Fruit fly (Drosophila melanogaster) whole organism, prepupa: Measurements from ENCODE around the gene CG1824.

Experiments used
- Blimp-1 ChIP-seq: fragments of 200-800 bp; sonication (Bioruptor generic); optimal IDR thresholded peaks from 3 replicates; lab custom pipeline; 2017; ENCODE audit warnings: missing biosample characterization, missing genetic modification characterization, mild to moderate bottlenecking, moderate library complexity, missing genetic modification reagents
- CG10631 ChIP-seq: fragments of 200-800 bp; sonication (Bioruptor generic); optimal IDR thresholded peaks from 2 replicates; lab custom pipeline; 2016; ENCODE audit warnings: missing biosample characterization, missing genetic modification characterization
- CG10669 ChIP-seq: fragments of 200-800 bp; sonication (Bioruptor generic); optimal IDR thresholded peaks from 3 replicates; lab custom pipeline; 2018; ENCODE audit warnings: missing biosample characterization, mild to moderate bottlenecking, missing genetic modification characterization, moderate library complexity
- CG11294 ChIP-seq: fragments of 200-800 bp; sonication (Bioruptor generic); IDR thresholded peaks from 2 replicates; pipeline ENCODE4 v1.3.6; 2022; ENCODE audit warnings: missing biosample characterization, missing genetic modification characterization
- CG11762 ChIP-seq: fragments of 200-800 bp; sonication (Bioruptor generic); optimal IDR thresholded peaks from 3 replicates; lab custom pipeline; 2016; ENCODE audit warnings: missing biosample characterization, missing genetic modification characterization; ENCODE audit not compliant: insufficient read depth
- CG15336 ChIP-seq: fragments of 200-800 bp; sonication (Bioruptor generic); IDR thresholded peaks from 2 replicates; pipeline ENCODE4 v1.3.6; 2022; ENCODE audit warnings: missing biosample characterization, missing genetic modification characterization
- CG1621 ChIP-seq: fragments of 200-800 bp; sonication (Bioruptor generic); optimal IDR thresholded peaks from 3 replicates; lab custom pipeline; 2018; ENCODE audit warnings: missing biosample characterization, mild to moderate bottlenecking, missing genetic modification characterization
- CG3032 ChIP-seq: fragments of 200-800 bp; optimal IDR thresholded peaks from 2 replicates; lab custom pipeline; 2019; ENCODE audit warnings: missing biosample characterization, mild to moderate bottlenecking, missing genetic modification characterization, moderate library complexity
- CG31627 ChIP-seq: fragments of 200-800 bp; sonication (Bioruptor generic); optimal IDR thresholded peaks from 3 replicates; lab custom pipeline; 2016; ENCODE audit warnings: missing biosample characterization, missing genetic modification characterization
- CG32006 ChIP-seq: fragments of 200-800 bp; sonication (Bioruptor generic); optimal IDR thresholded peaks from 3 replicates; lab custom pipeline; 2017; ENCODE audit warnings: missing biosample characterization, mild to moderate bottlenecking, missing genetic modification characterization
- CG34406 ChIP-seq: fragments of 200-800 bp; sonication (Bioruptor generic); optimal IDR thresholded peaks from 3 replicates; lab custom pipeline; 2016; ENCODE audit warnings: missing biosample characterization, missing genetic modification characterization
- CG4318 ChIP-seq: fragments of 200-800 bp; sonication (Bioruptor generic); optimal IDR thresholded peaks from 3 replicates; lab custom pipeline; 2017; ENCODE audit warnings: missing biosample characterization, mild to moderate bottlenecking, missing genetic modification characterization
- CG6163 ChIP-seq: fragments of 200-800 bp; sonication (Bioruptor generic); IDR thresholded peaks from 3 replicates; pipeline ENCODE4 v1.3.6; 2022; ENCODE audit warnings: missing biosample characterization, missing genetic modification characterization
- CG6276 ChIP-seq: fragments of 200-800 bp; sonication (Bioruptor generic); optimal IDR thresholded peaks from 2 replicates; lab custom pipeline; 2017; ENCODE audit warnings: missing biosample characterization, mild to moderate bottlenecking, missing genetic modification characterization
- CG6792 ChIP-seq: fragments of 200-800 bp; sonication (Bioruptor generic); optimal IDR thresholded peaks from 3 replicates; lab custom pipeline; 2016; ENCODE audit warnings: missing biosample characterization, missing genetic modification characterization
- CG6808 ChIP-seq: fragments of 200-800 bp; sonication (Bioruptor generic); optimal IDR thresholded peaks from 3 replicates; lab custom pipeline; 2017; ENCODE audit warnings: missing biosample characterization, missing genetic modification characterization, mild to moderate bottlenecking, moderate library complexity, missing genetic modification reagents
- CG8319 ChIP-seq: fragments of 200-800 bp; sonication (Bioruptor generic); optimal IDR thresholded peaks from 3 replicates; lab custom pipeline; 2016; ENCODE audit warnings: missing biosample characterization, missing genetic modification characterization
- CG9139 ChIP-seq: fragments of 200-800 bp; sonication (Bioruptor generic); optimal IDR thresholded peaks from 3 replicates; lab custom pipeline; 2017; ENCODE audit warnings: missing biosample characterization, mild to moderate bottlenecking, missing genetic modification characterization
- Eip75B ChIP-seq: fragments of 200-800 bp; sonication (Bioruptor generic); optimal IDR thresholded peaks from 3 replicates; lab custom pipeline; 2016; ENCODE audit warnings: missing biosample characterization, missing genetic modification characterization
- Eip78C ChIP-seq: fragments of 200-800 bp; sonication (Bioruptor generic); peaks from one replicate; lab custom pipeline; 2016; ENCODE audit warnings: missing biosample characterization, missing genetic modification characterization
- Eip93F ChIP-seq: fragments of 200-800 bp; sonication (Bioruptor generic); optimal IDR thresholded peaks from 2 replicates; lab custom pipeline; 2016; ENCODE audit warnings: missing biosample characterization, mild to moderate bottlenecking, missing genetic modification characterization
- Ets21C ChIP-seq: fragments of 200-800 bp; sonication (Bioruptor generic); optimal IDR thresholded peaks from 3 replicates; lab custom pipeline; 2016; ENCODE audit warnings: missing biosample characterization, missing genetic modification characterization
- Gug ChIP-seq: fragments of 200-800 bp; sonication (Bioruptor generic); IDR thresholded peaks from 2 replicates; pipeline ENCODE4 v1.3.6; 2022; ENCODE audit warnings: missing biosample characterization, missing genetic modification characterization
- Hr38 ChIP-seq: sonication (Bioruptor generic); optimal IDR thresholded peaks from 2 replicates; lab custom pipeline; 2016; ENCODE audit warnings: missing biosample characterization, missing genetic modification characterization
- Hr39 ChIP-seq: fragments of 200-800 bp; sonication (Bioruptor generic); optimal IDR thresholded peaks from 2 replicates; lab custom pipeline; 2016; ENCODE audit warnings: missing biosample characterization, missing genetic modification characterization
- Hr4 ChIP-seq: fragments of 200-800 bp; sonication (Bioruptor generic); optimal IDR thresholded peaks from 3 replicates; lab custom pipeline; 2016; ENCODE audit warnings: missing biosample characterization, missing genetic modification characterization
- Met ChIP-seq: fragments of 200-800 bp; sonication (Bioruptor generic); optimal IDR thresholded peaks from 3 replicates; lab custom pipeline; 2016; ENCODE audit warnings: missing biosample characterization, missing genetic modification characterization
- OdsH ChIP-seq: fragments of 200-800 bp; sonication (Bioruptor generic); optimal IDR thresholded peaks from 3 replicates; lab custom pipeline; 2016; ENCODE audit warnings: missing biosample characterization, missing genetic modification characterization
- Sox102F ChIP-seq: fragments of 200-800 bp; sonication (Bioruptor generic); optimal IDR thresholded peaks from 2 replicates; lab custom pipeline; 2016; ENCODE audit warnings: missing biosample characterization, mild to moderate bottlenecking, missing genetic modification characterization
- Sox14 ChIP-seq: fragments of 200-800 bp; sonication (Bioruptor generic); optimal IDR thresholded peaks from 3 replicates; lab custom pipeline; 2016; ENCODE audit warnings: missing biosample characterization, missing genetic modification characterization
- acj6 ChIP-seq: fragments of 200-800 bp; sonication (Bioruptor generic); optimal IDR thresholded peaks from 3 replicates; lab custom pipeline; 2016; ENCODE audit warnings: missing biosample characterization, missing genetic modification characterization
- cyc ChIP-seq: fragments of 200-800 bp; sonication (Bioruptor generic); optimal IDR thresholded peaks from 3 replicates; lab custom pipeline; 2016; ENCODE audit warnings: missing biosample characterization, missing genetic modification characterization
- dsx ChIP-seq: fragments of 200-800 bp; optimal IDR thresholded peaks from 3 replicates; lab custom pipeline; 2019; ENCODE audit warnings: missing biosample characterization, mild to moderate bottlenecking, missing genetic modification characterization, moderate library complexity; ENCODE audit not compliant: poor library complexity, severe bottlenecking
- esn ChIP-seq: fragments of 200-800 bp; sonication (Bioruptor generic); optimal IDR thresholded peaks from 2 replicates; lab custom pipeline; 2016; ENCODE audit warnings: missing biosample characterization, mild to moderate bottlenecking, missing genetic modification characterization, moderate library complexity
- fd85E ChIP-seq: fragments of 200-800 bp; sonication (Bioruptor generic); optimal IDR thresholded peaks from 3 replicates; lab custom pipeline; 2016; ENCODE audit warnings: missing biosample characterization, missing genetic modification characterization
- fkh ChIP-seq: fragments of 200-800 bp; sonication (Bioruptor generic); optimal IDR thresholded peaks from 3 replicates; lab custom pipeline; 2017; ENCODE audit warnings: missing biosample characterization, mild to moderate bottlenecking, missing genetic modification characterization, moderate library complexity
- lz ChIP-seq: fragments of 200-800 bp; sonication (Bioruptor generic); optimal IDR thresholded peaks from 3 replicates; lab custom pipeline; 2016; ENCODE audit warnings: missing biosample characterization, missing genetic modification characterization
- net ChIP-seq: fragments of 200-800 bp; sonication (Bioruptor generic); optimal IDR thresholded peaks from 3 replicates; lab custom pipeline; 2016; ENCODE audit warnings: missing biosample characterization, missing genetic modification characterization
- salr ChIP-seq, 2 experiments: fragments of 200-800 bp; sonication (Bioruptor generic); optimal IDR thresholded peaks; 3 replicates each; lab custom pipeline; 2016 to 2018; ENCODE audit warnings: missing biosample characterization in 2 of 2, missing genetic modification characterization in 2 of 2, mild to moderate bottlenecking in 1 of 2
- ss ChIP-seq, 2 experiments: fragments of 200-800 bp; sonication (Bioruptor generic); optimal IDR thresholded peaks; 2 replicates in 1 of 2; 3 replicates in 1 of 2; lab custom pipeline; 2017 to 2018; ENCODE audit warnings: mild to moderate bottlenecking in 2 of 2, missing biosample characterization in 2 of 2, missing genetic modification characterization in 2 of 2, moderate library complexity in 1 of 2
- topi ChIP-seq: fragments of 200-800 bp; sonication (Bioruptor generic); optimal IDR thresholded peaks from 3 replicates; lab custom pipeline; 2016; ENCODE audit warnings: missing biosample characterization, missing genetic modification characterization
- vri ChIP-seq: fragments of 200-800 bp; sonication (Bioruptor generic); optimal IDR thresholded peaks from 3 replicates; lab custom pipeline; 2016; ENCODE audit warnings: missing biosample characterization, mild to moderate bottlenecking, missing genetic modification characterization

CG1824 gene

dm6 chrX:12582984-12583869, 12.2 kb downstream of the CG1824 start, which contains the start of gene Pits (continued):
- TF ChIP-seq CG3032 (tag; lab: Kevin White, UChicago) (peak; percentile 27), salr (GFP tag; optimal IDR thresholded peaks at IDR 0.05; lab: Kevin White, UChicago) (peak in 1 of 2 experiments; percentile 14), acj6 (peak; percentile 37), CG9139 (peak; percentile 63), CG10631 (GFP tag; lab: Kevin White, UChicago) (peak; percentile 34), Blimp-1 (GFP tag; lab: Kevin White, UChicago) (no peak), CG15336 (GFP tag; lab: Robert Waterston, UW) (peak; percentile 10), vri (GFP tag; lab: Kevin White, UChicago) (peak; percentile 72), OdsH (GFP tag; lab: Kevin White, UChicago) (peak; percentile 19), lz (GFP tag; lab: Kevin White, UChicago) (no peak), CG32006 (GFP tag; lab: Kevin White, UChicago) (peak; percentile 14), Eip93F (GFP tag; lab: Kevin White, UChicago) (no peak), dsx (GFP tag; lab: Kevin White, UChicago) (peak; percentile 40), Met (GFP tag; lab: Kevin White, UChicago) (peak; percentile 44), topi (GFP tag; lab: Kevin White, UChicago) (no peak), Hr39 (GFP tag; lab: Kevin White, UChicago) (peak; percentile 6), Sox102F (GFP tag; lab: Kevin White, UChicago) (no peak), CG31627 (GFP tag; lab: Kevin White, UChicago) (peak; percentile 24), Hr4 (GFP tag; lab: Kevin White, UChicago) (no peak), cyc (no peak), Eip78C (peak; percentile 47), Ets21C (peak; percentile 5), CG10669 (GFP tag; lab: Kevin White, UChicago) (no peak), ss (GFP tag; optimal IDR thresholded peaks at IDR 0.05; lab: Kevin White, UChicago) (peak; percentile 36 to 79), CG8319 (GFP tag; lab: Kevin White, UChicago) (no peak), CG6808 (no peak), Gug (GFP tag; lab: Robert Waterston, UW) (no peak), CG6792 (no peak), CG34406 (GFP tag; lab: Kevin White, UChicago) (no peak), fkh (GFP tag; lab: Kevin White, UChicago) (peak; percentile 42), CG6276 (GFP tag; lab: Kevin White, UChicago) (no peak), Sox14 (GFP tag; lab: Kevin White, UChicago) (peak; percentile 15), CG4318 (GFP tag; lab: Kevin White, UChicago) (peak; percentile 36), CG11762 (GFP tag; lab: Kevin White, UChicago) (no peak)

- TF ChIP-seq Gug (GFP tag; lab: Robert Waterston, UW) (no peak), CG6276 (GFP tag; lab: Kevin White, UChicago) (peak; percentile 20)
- TF ChIP-seq, all 60 proteins: peak for 1
These were observed 12.8 kb downstream of the CG1824 start for dm6 chrX:12582661-12582983.

- TF ChIP-seq CG15336 (GFP tag; lab: Robert Waterston, UW): no peak
These were observed 13.5 kb downstream of the CG1824 start for dm6 chrX:12581894-12582293.

- no peak for TF ChIP-seq CG3032 (tag; lab: Kevin White, UChicago)
- no peak for TF ChIP-seq CG6163 (GFP tag; lab: Robert Waterston, UW)
- no peak for TF ChIP-seq Met (GFP tag; lab: Kevin White, UChicago)
- TF ChIP-seq dsx (GFP tag; lab: Kevin White, UChicago): no peak
- TF ChIP-seq CG6808: no peak
- TF ChIP-seq OdsH (GFP tag; lab: Kevin White, UChicago): no peak
- no peak for TF ChIP-seq CG8319 (GFP tag; lab: Kevin White, UChicago)
- no peak for TF ChIP-seq topi (GFP tag; lab: Kevin White, UChicago)
- no peak for TF ChIP-seq Hr38 (GFP tag; lab: Kevin White, UChicago)
- TF ChIP-seq CG15336 (GFP tag; lab: Robert Waterston, UW): no peak
- no peak for TF ChIP-seq CG6792
- no peak for TF ChIP-seq esn (GFP tag; lab: Kevin White, UChicago)
- TF ChIP-seq fd85E (GFP tag; lab: Kevin White, UChicago): no peak
- TF ChIP-seq CG1621 (tag; lab: Kevin White, UChicago): no peak
- TF ChIP-seq Eip75B (GFP tag; lab: Kevin White, UChicago): no peak
- no peak for TF ChIP-seq net (GFP tag; lab: Kevin White, UChicago)
- TF ChIP-seq CG4318 (GFP tag; lab: Kevin White, UChicago): no peak
- TF ChIP-seq CG11294 (GFP tag; lab: Robert Waterston, UW): no peak
These were observed 14.1 kb downstream of the CG1824 start for dm6 chrX:12581305-12581676.
